Worm (Caenorhabditis elegans) whole organism, L4/young adult: ENCODE measurements around the gene F21C10.11.

Source experiments
- W03F9.2 ChIP-seq: fragments of 150-350 bp; optimal IDR thresholded peaks from 2 replicates; lab custom pipeline; 2014; ENCODE audit warnings: missing biosample characterization, missing genetic modification characterization
- him-1 ChIP-seq: sonication (generic microtip); optimal IDR thresholded peaks from 2 replicates; lab custom pipeline; 2016; ENCODE audit warnings: missing genotype, missing genetic modification reagents, missing genetic modification characterization, missing compliant biosample characterization

DNA sequence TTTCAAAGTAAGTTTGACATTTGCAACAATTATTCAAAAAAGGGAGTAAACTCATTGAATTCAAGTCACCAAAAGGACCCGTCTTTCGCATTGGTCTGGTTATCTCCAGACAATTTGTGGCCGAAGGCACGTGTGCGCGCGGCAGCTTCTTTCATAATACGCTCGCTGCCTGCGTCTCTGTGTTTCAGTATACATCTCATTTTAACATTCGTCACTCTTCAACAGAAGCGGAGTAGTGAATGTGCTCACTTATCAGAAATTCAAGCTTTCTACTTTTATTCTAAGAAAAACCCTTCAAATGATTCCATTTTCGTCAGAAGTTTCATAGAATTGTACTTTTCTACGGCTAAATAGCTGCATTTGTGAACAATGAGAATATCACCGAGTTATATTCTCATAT, 5.3 kb downstream of the F21C10.11 start:
- TF ChIP-seq W03F9.2 (tag; lab: Kevin White, UChicago) (no peak), him-1 (tag; lab: Kevin White, UChicago) (peak; percentile 36)
